Worm (Caenorhabditis elegans) whole organism, late embryonic: ENCODE data around the gene ZK822.1.

ENCODE experiments used
- C08G9.2 ChIP-seq: sonication (generic microtip); optimal IDR thresholded peaks from 2 replicates; lab custom pipeline; 2016; ENCODE audit warnings: mild to moderate bottlenecking, missing genetic modification characterization, moderate library complexity, missing compliant biosample characterization
- F13H6.1 ChIP-seq: sonication (generic microtip); optimal IDR thresholded peaks from 2 replicates; lab custom pipeline; 2016; ENCODE audit warnings: missing genetic modification characterization, missing compliant biosample characterization
- K02D7.2 ChIP-seq: sonication (generic microtip); optimal IDR thresholded peaks from 2 replicates; lab custom pipeline; 2017; ENCODE audit warnings: mild to moderate bottlenecking, missing genetic modification characterization, missing compliant biosample characterization
- T23F11.4 ChIP-seq: fragments of 200-800 bp; sonication (Bioruptor generic); optimal IDR thresholded peaks from 2 replicates; lab custom pipeline; 2018; ENCODE audit warnings: mild to moderate bottlenecking, missing genetic modification characterization, missing compliant biosample characterization
- Y22D7AL.16 ChIP-seq: sonication (generic microtip); optimal IDR thresholded peaks from 2 replicates; lab custom pipeline; 2016; ENCODE audit warnings: missing genetic modification characterization, missing compliant biosample characterization
- ahr-1 ChIP-seq: sonication (generic microtip); optimal IDR thresholded peaks from 2 replicates; lab custom pipeline; 2016; ENCODE audit warnings: missing genetic modification characterization, missing compliant biosample characterization
- ama-1 ChIP-seq: fragments of 150-350 bp; optimal IDR thresholded peaks from 2 replicates; lab custom pipeline; 2014
- ceh-14 ChIP-seq: sonication (generic microtip); optimal IDR thresholded peaks from 2 replicates; lab custom pipeline; 2016; ENCODE audit warnings: missing genotype, missing genetic modification characterization, missing compliant biosample characterization
- ceh-22 ChIP-seq: sonication (generic microtip); optimal IDR thresholded peaks from 2 replicates; lab custom pipeline; 2017; ENCODE audit warnings: missing biosample characterization, missing genetic modification characterization
- ceh-24 ChIP-seq: sonication (generic microtip); optimal IDR thresholded peaks from 2 replicates; lab custom pipeline; 2016; ENCODE audit warnings: mild to moderate bottlenecking, missing genetic modification characterization, missing compliant biosample characterization
- ceh-30 ChIP-seq: fragments of 150-350 bp; optimal IDR thresholded peaks from 2 replicates; lab custom pipeline; 2014; ENCODE audit warnings: missing biosample characterization, missing genetic modification characterization
- ceh-45 ChIP-seq: fragments of 200-800 bp; sonication (Bioruptor generic); IDR thresholded peaks from 2 replicates; pipeline ENCODE4 v1.3.6; 2022; ENCODE audit warnings: missing genetic modification reagents, missing genetic modification characterization, missing compliant biosample characterization
- ceh-48 ChIP-seq: sonication (generic microtip); optimal IDR thresholded peaks from 2 replicates; lab custom pipeline; 2016; ENCODE audit warnings: missing genetic modification characterization, inconsistent platforms, missing compliant biosample characterization
- dve-1 ChIP-seq: sonication (generic microtip); optimal IDR thresholded peaks from 2 replicates; lab custom pipeline; 2017; ENCODE audit warnings: antibody characterized with exemption, mild to moderate bottlenecking, missing genetic modification characterization, missing compliant biosample characterization
- ets-4 ChIP-seq: sonication (generic microtip); optimal IDR thresholded peaks from 2 replicates; lab custom pipeline; 2016; ENCODE audit warnings: missing genetic modification characterization, missing compliant biosample characterization
- fax-1 ChIP-seq: sonication (generic microtip); optimal IDR thresholded peaks from 2 replicates; lab custom pipeline; 2016; ENCODE audit warnings: missing genotype, missing genetic modification characterization, missing compliant biosample characterization
- fkh-6 ChIP-seq: sonication (generic microtip); optimal IDR thresholded peaks from 2 replicates; lab custom pipeline; 2016; ENCODE audit warnings: missing genetic modification characterization, missing compliant biosample characterization
- gmeb-2 ChIP-seq: sonication (generic microtip); optimal IDR thresholded peaks from 2 replicates; lab custom pipeline; 2016; ENCODE audit warnings: missing genetic modification characterization, inconsistent platforms, missing compliant biosample characterization
- hlh-13 ChIP-seq: fragments of 200-800 bp; sonication (Bioruptor generic); optimal IDR thresholded peaks from 2 replicates; lab custom pipeline; 2018; ENCODE audit warnings: mild to moderate bottlenecking, missing genetic modification characterization, missing compliant biosample characterization
- hlh-30 ChIP-seq: sonication (generic microtip); optimal IDR thresholded peaks from 2 replicates; lab custom pipeline; 2017; ENCODE audit warnings: antibody characterized with exemption, missing genetic modification characterization, missing compliant biosample characterization; ENCODE audit not compliant: insufficient read depth
- madf-2 ChIP-seq: sonication (generic microtip); optimal IDR thresholded peaks from 2 replicates; lab custom pipeline; 2017; ENCODE audit warnings: missing genetic modification characterization, missing compliant biosample characterization
- nfya-1 ChIP-seq: sonication (generic microtip); optimal IDR thresholded peaks from 2 replicates; lab custom pipeline; 2017; ENCODE audit warnings: missing genetic modification characterization, mild to moderate bottlenecking, missing compliant biosample characterization, antibody characterized with exemption, moderate library complexity
- nhr-11 ChIP-seq: fragments of 150-350 bp; optimal IDR thresholded peaks from 2 replicates; lab custom pipeline; 2014; ENCODE audit warnings: missing biosample characterization, missing genetic modification characterization
- nhr-232 ChIP-seq: sonication (generic microtip); optimal IDR thresholded peaks from 2 replicates; lab custom pipeline; 2016; ENCODE audit warnings: missing genetic modification characterization, missing compliant biosample characterization
- pag-3 ChIP-seq: sonication (generic microtip); optimal IDR thresholded peaks from 2 replicates; lab custom pipeline; 2016; ENCODE audit warnings: missing compliant biosample characterization, missing genetic modification characterization, borderline replicate concordance
- pat-9 ChIP-seq: fragments of 200-800 bp; sonication (Bioruptor generic); optimal IDR thresholded peaks from 2 replicates; lab custom pipeline; 2018; ENCODE audit warnings: mild to moderate bottlenecking, missing genetic modification characterization, moderate library complexity, missing compliant biosample characterization
- pax-1 ChIP-seq: fragments of 150-350 bp; optimal IDR thresholded peaks from 2 replicates; lab custom pipeline; 2014; ENCODE audit warnings: missing biosample characterization, missing genetic modification characterization
- pros-1 ChIP-seq: fragments of 150-350 bp; optimal IDR thresholded peaks from 2 replicates; lab custom pipeline; 2014; ENCODE audit warnings: missing biosample characterization, missing genetic modification reagents, missing genetic modification characterization
- rnt-1 ChIP-seq: sonication (generic microtip); optimal IDR thresholded peaks from 2 replicates; lab custom pipeline; 2016; ENCODE audit warnings: missing genetic modification characterization, missing compliant biosample characterization
- sox-2 ChIP-seq: fragments of 200-800 bp; sonication (Bioruptor generic); IDR thresholded peaks from 2 replicates; pipeline ENCODE4 v1.3.6; 2022; ENCODE audit warnings: missing genetic modification reagents, missing genetic modification characterization, missing compliant biosample characterization
- sox-4 ChIP-seq: sonication (generic microtip); optimal IDR thresholded peaks from 2 replicates; lab custom pipeline; 2017; ENCODE audit warnings: mild to moderate bottlenecking, missing genetic modification characterization, inconsistent platforms, missing compliant biosample characterization
- syd-9 ChIP-seq: sonication (generic microtip); optimal IDR thresholded peaks from 2 replicates; lab custom pipeline; 2016; ENCODE audit warnings: mild to moderate bottlenecking, missing genetic modification characterization, moderate library complexity, missing compliant biosample characterization
- tbx-2 ChIP-seq: sonication (generic microtip); optimal IDR thresholded peaks from 2 replicates; lab custom pipeline; 2016; ENCODE audit warnings: missing genetic modification characterization, missing compliant biosample characterization
- ttx-3 ChIP-seq: sonication (generic microtip); optimal IDR thresholded peaks from 2 replicates; lab custom pipeline; 2016; ENCODE audit warnings: missing genetic modification reagents, missing genetic modification characterization, missing compliant biosample characterization
- unc-42 ChIP-seq: sonication (generic microtip); optimal IDR thresholded peaks from 2 replicates; lab custom pipeline; 2016; ENCODE audit warnings: missing genotype, missing genetic modification characterization, missing compliant biosample characterization
- unc-55 ChIP-seq: sonication (generic microtip); optimal IDR thresholded peaks from 2 replicates; lab custom pipeline; 2017; ENCODE audit warnings: missing biosample characterization, missing genetic modification reagents, missing genetic modification characterization

ZK822.1 gene

DNA sequence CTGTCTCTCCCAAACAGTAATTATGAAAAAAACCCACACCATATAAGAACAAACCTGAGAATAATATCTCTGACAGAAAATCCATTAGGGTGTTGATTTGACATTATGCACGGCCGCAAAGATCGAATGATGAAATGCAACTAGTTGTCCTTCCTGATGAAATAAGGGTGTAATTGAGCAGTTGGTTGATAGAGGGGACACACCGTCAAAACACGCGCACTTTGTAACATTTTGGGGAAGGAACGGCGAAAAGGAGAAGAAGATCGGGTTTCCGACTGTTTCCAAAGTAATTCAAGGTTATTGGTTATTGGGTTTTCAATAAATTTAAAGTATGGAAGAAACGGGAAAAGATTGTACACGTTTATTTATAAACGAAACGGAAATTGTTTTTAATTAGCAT, at the start of gene ZK822.1:
Gene ZK822.1, minus strand, starts transcription at position 121 of the 400 bp plus-strand sequence.
- no peak for TF ChIP-seq tbx-2 (tag; lab: Kevin White, UChicago)
- TF ChIP-seq ceh-45 (GFP tag; lab: Robert Waterston, UW), result no peak
- no peak for TF ChIP-seq ceh-14 (tag; lab: Kevin White, UChicago)
- no peak for TF ChIP-seq Y22D7AL.16
- TF ChIP-seq fkh-6, result no peak
- TF ChIP-seq T23F11.4 (GFP tag; lab: Kevin White, UChicago), result no peak
- TF ChIP-seq fax-1 (tag; lab: Kevin White, UChicago), result no peak

DNA sequence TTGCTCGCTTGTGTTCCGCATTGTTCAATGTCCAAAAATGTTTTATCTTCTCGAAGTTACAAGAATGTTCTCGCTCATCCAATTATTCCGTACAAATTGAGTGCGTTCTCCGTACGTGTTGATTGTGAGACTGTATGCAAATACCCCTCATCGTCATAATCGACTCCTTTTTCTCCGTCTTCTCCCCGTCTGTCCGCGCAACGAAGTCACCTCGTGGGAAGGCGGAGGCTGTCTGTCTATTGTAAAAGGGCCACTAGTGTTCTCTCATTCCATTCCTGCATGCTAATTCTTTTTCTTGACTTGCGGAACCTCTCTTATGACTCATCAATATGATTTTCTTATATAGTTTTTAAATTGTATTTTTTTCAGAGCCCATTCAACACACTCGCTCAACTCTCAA, 48.2 kb upstream of the ZK822.1 start, which contains the start of gene ZK829.9:
Gene ZK829.9, plus strand, starts transcription at position 364 of the 400 bp plus-strand sequence.
- TF ChIP-seq nhr-11 (tag; lab: Kevin White, UChicago) (no peak), ceh-22 (no peak), pag-3 (tag; lab: Kevin White, UChicago) (no peak), sox-2 (GFP tag; lab: Robert Waterston, UW) (no peak), pax-1 (tag; lab: Kevin White, UChicago) (no peak), ceh-48 (tag; lab: Kevin White, UChicago) (no peak), dve-1 (tag; lab: Kevin White, UChicago) (no peak), ttx-3 (tag; lab: Kevin White, UChicago) (no peak), ceh-24 (tag; lab: Kevin White, UChicago) (no peak), ahr-1 (no peak)

DNA sequence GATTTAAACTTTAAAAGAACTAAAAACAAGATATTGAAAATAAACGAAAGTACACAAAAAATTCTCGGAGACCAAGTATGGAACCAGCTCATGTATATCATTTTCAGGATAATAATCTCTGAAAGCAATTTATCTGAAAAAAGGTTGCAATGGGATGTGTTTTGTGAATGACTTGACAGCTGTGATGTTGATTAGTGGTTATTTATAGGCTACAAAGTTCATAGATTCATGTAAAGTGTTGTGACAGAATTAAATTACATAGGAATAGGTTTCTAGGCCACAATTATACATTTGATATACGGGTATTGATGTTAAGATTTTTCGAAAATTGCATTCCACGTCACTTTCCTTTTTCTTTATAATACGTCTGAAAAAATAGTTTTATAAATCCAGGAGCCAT, 43.4 kb upstream of the ZK822.1 start, which contains the start of gene srj-1:
Gene srj-1, minus strand, starts transcription at position 101 of the 400 bp plus-strand sequence.
- TF ChIP-seq nhr-11 (tag; lab: Kevin White, UChicago) (no peak), syd-9 (no peak), hlh-13 (GFP tag; lab: Kevin White, UChicago) (no peak), F13H6.1 (tag; lab: Kevin White, UChicago) (no peak), ceh-22 (no peak), pag-3 (tag; lab: Kevin White, UChicago) (no peak), ama-1 (lab: Kevin White, UChicago) (no peak), madf-2 (tag; lab: Kevin White, UChicago) (no peak), ceh-30 (no peak), sox-4 (tag; lab: Kevin White, UChicago) (no peak), ets-4 (tag; lab: Kevin White, UChicago) (no peak), nhr-232 (no peak), ahr-1 (no peak), ceh-14 (tag; lab: Kevin White, UChicago) (no peak), rnt-1 (tag; lab: Kevin White, UChicago) (no peak), pat-9 (tag; lab: Kevin White, UChicago) (no peak), pros-1 (tag; lab: Kevin White, UChicago) (no peak), gmeb-2 (tag; lab: Kevin White, UChicago) (no peak), pax-1 (tag; lab: Kevin White, UChicago) (no peak)

DNA sequence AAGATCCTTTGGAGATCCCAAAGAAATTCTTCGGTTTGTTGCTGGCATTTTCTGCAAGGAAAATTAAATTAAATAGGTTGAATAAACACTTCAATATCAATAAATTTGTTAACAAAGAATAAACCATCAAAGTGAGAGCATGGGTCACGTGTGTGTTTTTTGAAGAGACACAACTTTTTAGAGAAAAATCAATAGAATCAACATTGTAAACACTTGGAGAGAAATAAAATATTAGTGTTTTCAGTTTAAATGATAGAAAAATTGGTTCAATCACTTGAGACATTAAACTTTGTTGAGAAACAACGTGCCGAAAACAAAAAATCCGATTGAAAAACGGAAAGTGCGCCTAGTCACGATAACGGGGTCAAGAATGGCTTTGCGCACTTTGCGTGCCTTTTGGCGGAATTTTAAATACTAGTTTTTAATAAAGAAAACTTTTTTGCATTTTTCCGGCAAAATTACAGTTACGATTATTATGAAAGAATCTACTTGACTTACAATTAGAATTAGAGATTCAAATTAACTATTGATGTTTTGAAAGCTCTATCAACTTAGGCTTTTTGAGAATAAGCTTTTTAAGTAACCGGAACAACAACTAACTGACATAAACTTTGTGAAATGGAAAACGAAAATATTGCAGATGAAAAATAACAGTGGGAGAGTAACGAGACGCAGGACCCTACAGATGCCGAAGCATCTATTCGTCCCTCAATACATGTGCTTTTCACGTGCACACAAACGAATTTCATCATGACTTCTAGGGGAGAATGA, 39.7 kb upstream of the ZK822.1 start, which contains the start of gene ZK829.7:
Gene ZK829.7, minus strand, starts transcription at position 51 of the 771 bp plus-strand sequence.
- TF ChIP-seq pax-1 (tag; lab: Kevin White, UChicago) (peak; percentile 41), nhr-11 (tag; lab: Kevin White, UChicago) (no peak), T23F11.4 (GFP tag; lab: Kevin White, UChicago) (no peak), ets-4 (tag; lab: Kevin White, UChicago) (no peak), hlh-30 (peak; percentile 16), ceh-48 (tag; lab: Kevin White, UChicago) (no peak), syd-9 (no peak), ceh-30 (peak; percentile 34), unc-55 (GFP tag; lab: Kevin White, UChicago) (peak; percentile 7), nfya-1 (peak; percentile 24), K02D7.2 (tag; lab: Kevin White, UChicago) (no peak), C08G9.2 (tag; lab: Kevin White, UChicago) (no peak), unc-42 (peak; percentile 20)
